Worm (Caenorhabditis elegans): ENCODE data around the gene lbp-2.
A peak's percentile ranks its signal among the peaks of the same experiment; 100 is the strongest.

Gene lbp-2

ce11 chrX:3256784-3257493, 3.5 kb upstream of the lbp-2 start, which contains the start of gene lbp-3:
Gene lbp-3 (plus strand): TSS chrX:3257372.
- TF ChIP-seq nhr-80 (tag; optimal IDR thresholded peaks at IDR 0.05) = peak; percentile 93
- TF ChIP-seq nhr-179 (tag; optimal IDR thresholded peaks at IDR 0.05) = no peak

DNA sequence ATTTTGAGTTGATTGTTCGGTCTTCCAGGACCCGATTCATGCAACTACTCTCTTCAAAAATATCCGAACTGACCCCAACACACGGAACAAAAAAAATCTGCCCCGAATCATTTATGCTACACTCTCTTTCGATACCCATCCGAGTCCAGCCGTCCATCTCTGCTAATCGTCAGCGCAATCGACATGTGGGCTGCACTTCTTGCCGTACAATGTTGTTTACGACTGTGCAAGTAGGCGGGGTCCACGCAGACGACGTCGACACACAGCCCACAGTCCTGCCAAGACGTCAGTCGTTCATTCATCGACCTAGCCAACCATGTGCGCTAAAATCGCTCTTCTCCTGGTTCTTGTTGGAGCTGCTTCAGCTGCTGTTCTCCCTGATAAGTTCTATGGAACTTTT, 1.6 kb upstream of the lbp-2 start, which contains the start of gene lbp-1:
Gene lbp-1 (plus strand): TSS at position 301 of the 400 bp plus-strand sequence.
- 0 out of 2 replicates have a peak, but pooled peaks have one; percentile 13 for TF ChIP-seq bed-2 (GFP tag; IDR thresholded peaks at IDR 0.05)
- TF ChIP-seq C06A6.2 (GFP tag; conservative IDR thresholded peaks at IDR 0.05) = no peak

DNA sequence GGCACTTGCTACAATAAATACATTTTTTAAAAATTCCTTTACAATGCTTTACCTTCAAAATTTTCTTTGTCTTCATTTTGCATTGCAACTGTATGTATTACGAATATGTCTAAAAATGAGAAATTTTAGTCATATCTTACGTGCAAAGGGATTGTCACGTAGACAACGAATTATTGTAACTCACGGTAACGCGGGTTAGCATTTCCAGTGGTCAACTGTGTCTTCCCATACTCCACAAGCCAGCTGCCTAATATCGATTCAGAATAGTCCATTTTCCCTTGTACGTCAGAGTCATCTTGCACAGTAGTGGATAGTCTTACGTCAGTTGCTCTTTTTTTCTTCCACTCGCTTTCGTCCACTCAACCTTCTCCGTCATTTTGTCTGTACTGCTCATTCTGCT, 2.2 kb downstream of the lbp-2 start, which contains the start of gene fbxb-71:
Gene fbxb-71 (plus strand): TSS at position 301 of the 400 bp plus-strand sequence.
- no peak for TF ChIP-seq atf-7 (tag; optimal IDR thresholded peaks at IDR 0.05)
- TF ChIP-seq let-607 (tag; optimal IDR thresholded peaks at IDR 0.05) = no peak
- no peak for TF ChIP-seq T26A5.8 (tag; optimal IDR thresholded peaks at IDR 0.05)
- no peak for TF ChIP-seq lag-1 (GFP tag; IDR thresholded peaks at IDR 0.05)
- no peak for TF ChIP-seq snpc-3.4 (tag; optimal IDR thresholded peaks at IDR 0.05)
- no peak for TF ChIP-seq gei-17 (GFP tag; optimal IDR thresholded peaks at IDR 0.05)
- TF ChIP-seq nfya-1 (tag; optimal IDR thresholded peaks at IDR 0.05; ENCODE audit: borderline replicate concordance, insufficient read depth) = no peak
- no peak for TF ChIP-seq Y56A3A.18 (GFP tag; IDR thresholded peaks at IDR 0.05)
- TF ChIP-seq aptf-3 (GFP tag; IDR thresholded peaks at IDR 0.05) = no peak
- TF ChIP-seq F37B4.10 (GFP tag; IDR thresholded peaks at IDR 0.05) = no peak
- TF ChIP-seq pha-4 (tag; optimal IDR thresholded peaks at IDR 0.05) = no peak
- TF ChIP-seq athp-1 (tag; optimal IDR thresholded peaks at IDR 0.05) = no peak
- no peak for TF ChIP-seq rpc-1 (optimal IDR thresholded peaks at IDR 0.05)
- TF ChIP-seq rpc-1 (tag; optimal IDR thresholded peaks at IDR 0.05) = no peak
- TF ChIP-seq ceh-58 (GFP tag; IDR thresholded peaks at IDR 0.05) = no peak
- no peak for TF ChIP-seq B0035.1 (tag; optimal IDR thresholded peaks at IDR 0.05)

DNA sequence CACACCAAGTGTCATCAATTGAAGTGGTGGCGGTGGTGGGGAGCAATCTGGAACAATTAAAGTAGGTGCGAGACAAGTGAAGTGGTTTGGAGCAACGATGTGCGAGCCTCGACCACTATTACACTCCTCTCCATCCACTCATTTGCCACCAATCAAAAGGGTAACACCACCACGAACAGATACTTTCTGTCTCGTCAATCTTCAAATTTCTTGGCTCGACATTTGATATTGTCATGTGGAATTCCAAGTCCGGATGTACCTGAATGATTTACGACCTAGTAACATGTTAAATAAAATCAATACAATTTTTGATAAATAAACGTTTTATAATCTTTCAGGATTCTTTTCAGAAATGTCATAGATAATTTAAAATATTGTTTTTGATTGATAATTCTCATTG, 10.4 kb downstream of the lbp-2 start, which contains the start of gene sul-1:
Gene sul-1 (minus strand): TSS at position 101 of the 400 bp plus-strand sequence.
- TF ChIP-seq F57A8.1 (GFP tag; optimal IDR thresholded peaks at IDR 0.05) (no peak), ceh-27 (GFP tag; optimal IDR thresholded peaks at IDR 0.05) (peak; percentile 29)

ce11 chrX:3271673-3272072, 11.3 kb downstream of the lbp-2 start, which contains the start of gene K09C4.9:
Gene K09C4.9 (minus strand): TSS chrX:3271773.
- no peak for TF ChIP-seq somi-1 (GFP tag; optimal IDR thresholded peaks at IDR 0.05)
- TF ChIP-seq hmg-1.2 (GFP tag; IDR thresholded peaks at IDR 0.05) = no peak
- no peak for TF ChIP-seq tbx-9 (tag; optimal IDR thresholded peaks at IDR 0.05; ENCODE audit: borderline replicate concordance)
- TF ChIP-seq hrde-1 (tag; optimal IDR thresholded peaks at IDR 0.05; ENCODE audit: borderline replicate concordance) = no peak
- TF ChIP-seq Y53G8AR.9 (GFP tag; conservative IDR thresholded peaks at IDR 0.05) = no peak
- no peak for TF ChIP-seq dpl-1 (GFP tag; optimal IDR thresholded peaks at IDR 0.05)
- TF ChIP-seq mel-28 (tag; optimal IDR thresholded peaks at IDR 0.05; ENCODE audit: borderline replicate concordance) = no peak
- no peak for TF ChIP-seq hlh-12 (tag; optimal IDR thresholded peaks at IDR 0.05)
- TF ChIP-seq F55B11.4 (tag; optimal IDR thresholded peaks at IDR 0.05; ENCODE audit: borderline replicate concordance, insufficient read depth) = no peak
- TF ChIP-seq ZK185.1 (tag; optimal IDR thresholded peaks at IDR 0.05; ENCODE audit: poor library complexity, severe bottlenecking) = no peak
- no peak for TF ChIP-seq C17E4.6 (GFP tag; IDR thresholded peaks at IDR 0.05)
